Worm (Caenorhabditis elegans): ENCODE measurements around the gene dpy-8.

ce11 chrX:5188977-5189376 is 38.7 kb upstream of the dpy-8 start, which contains the start of gene zig-6:
- no peak for TF ChIP-seq pha-4 (tag; optimal IDR thresholded peaks at IDR 0.05)
- TF ChIP-seq ama-1 (optimal IDR thresholded peaks at IDR 0.05) = no peak
- no peak for TF ChIP-seq Y22D7AL.16 (tag; optimal IDR thresholded peaks at IDR 0.05)
- no peak for TF ChIP-seq elt-2 (tag; optimal IDR thresholded peaks at IDR 0.05)
- no peak for TF ChIP-seq npax-4 (tag; optimal IDR thresholded peaks at IDR 0.05)
- no peak for TF ChIP-seq pag-3 (tag; optimal IDR thresholded peaks at IDR 0.05; ENCODE audit: borderline replicate concordance)
- no peak for TF ChIP-seq pqm-1 (tag; optimal IDR thresholded peaks at IDR 0.05)
- no peak for TF ChIP-seq F13H6.1 (tag; optimal IDR thresholded peaks at IDR 0.05)
- no peak for TF ChIP-seq mec-3 (tag; optimal IDR thresholded peaks at IDR 0.05; ENCODE audit: borderline replicate concordance)
- TF ChIP-seq nhr-11 (tag; optimal IDR thresholded peaks at IDR 0.05) = no peak
